Fruit fly (Drosophila melanogaster) whole organism, pupa: ENCODE results near the gene CG13606.

Experiments used
- CG10348 ChIP-seq: fragments of 200-800 bp; sonication (Bioruptor generic); IDR thresholded peaks from 2 replicates; pipeline ENCODE4 v1.3.6; 2022; ENCODE audit warnings: missing biosample characterization, missing genetic modification characterization
- CG12605 ChIP-seq: fragments of 200-800 bp; sonication (Bioruptor generic); IDR thresholded peaks from 2 replicates; pipeline ENCODE4 v1.3.6; 2022; ENCODE audit warnings: missing biosample characterization, missing genetic modification characterization
- CG13204 ChIP-seq: fragments of 200-800 bp; sonication (Bioruptor generic); optimal IDR thresholded peaks from 2 replicates; lab custom pipeline; 2018; ENCODE audit warnings: missing biosample characterization, mild to moderate bottlenecking, missing genetic modification characterization, moderate library complexity
- CG14655 ChIP-seq: fragments of 200-800 bp; sonication (Bioruptor generic); optimal IDR thresholded peaks from 3 replicates; lab custom pipeline; 2017; ENCODE audit warnings: mild to moderate bottlenecking, missing biosample characterization, missing genetic modification reagents, missing genetic modification characterization
- CG15710 ChIP-seq: fragments of 200-800 bp; sonication (Bioruptor generic); optimal IDR thresholded peaks from 2 replicates; lab custom pipeline; 2018; ENCODE audit warnings: missing biosample characterization, mild to moderate bottlenecking, missing genetic modification characterization, moderate library complexity
- CG17806 ChIP-seq: fragments of 200-800 bp; sonication (Bioruptor generic); optimal IDR thresholded peaks from 2 replicates; lab custom pipeline; 2018; ENCODE audit warnings: missing biosample characterization, mild to moderate bottlenecking, missing genetic modification characterization, moderate library complexity
- CG32121 ChIP-seq: fragments of 200-800 bp; sonication (Bioruptor generic); IDR thresholded peaks from 2 replicates; pipeline ENCODE4 v1.3.6; 2022; ENCODE audit warnings: missing biosample characterization, missing genetic modification characterization
- CG34367 ChIP-seq: fragments of 200-800 bp; sonication (Bioruptor generic); optimal IDR thresholded peaks from 2 replicates; lab custom pipeline; 2018; ENCODE audit warnings: missing biosample characterization, mild to moderate bottlenecking, missing genetic modification characterization
- CG4496 ChIP-seq: fragments of 200-800 bp; sonication (Bioruptor generic); IDR thresholded peaks from 3 replicates; pipeline ENCODE4 v1.3.6; 2022; ENCODE audit warnings: missing biosample characterization, missing genetic modification characterization
- CG8159 ChIP-seq: fragments of 200-800 bp; sonication (Bioruptor generic); optimal IDR thresholded peaks from 3 replicates; lab custom pipeline; 2018; ENCODE audit warnings: missing biosample characterization, mild to moderate bottlenecking, missing genetic modification characterization, moderate library complexity
- CG8301 ChIP-seq: fragments of 200-800 bp; sonication (Bioruptor generic); optimal IDR thresholded peaks from 2 replicates; lab custom pipeline; 2018; ENCODE audit warnings: missing biosample characterization, mild to moderate bottlenecking, missing genetic modification characterization
- CG9948 ChIP-seq: fragments of 200-800 bp; sonication (Bioruptor generic); optimal IDR thresholded peaks from 2 replicates; lab custom pipeline; 2018; ENCODE audit warnings: missing biosample characterization, mild to moderate bottlenecking, missing genetic modification characterization, moderate library complexity
- D1 ChIP-seq: fragments of 200-800 bp; sonication (Bioruptor generic); optimal IDR thresholded peaks from 2 replicates; lab custom pipeline; 2018; ENCODE audit warnings: missing biosample characterization, mild to moderate bottlenecking, missing genetic modification characterization, moderate library complexity
- EcR ChIP-seq: fragments of 200-800 bp; sonication (Bioruptor generic); optimal IDR thresholded peaks from 3 replicates; lab custom pipeline; 2019; ENCODE audit warnings: missing biosample characterization, missing genetic modification characterization, mild to moderate bottlenecking, moderate library complexity, missing genetic modification reagents
- Ets98B ChIP-seq: fragments of 200-800 bp; sonication (Bioruptor generic); IDR thresholded peaks from 2 replicates; pipeline ENCODE4 v1.3.6; 2022; ENCODE audit warnings: missing biosample characterization, missing genetic modification characterization
- Pif1A ChIP-seq: fragments of 200-800 bp; sonication (Bioruptor generic); optimal IDR thresholded peaks from 3 replicates; lab custom pipeline; 2016; ENCODE audit warnings: missing biosample characterization, missing genetic modification characterization
- Pif1B ChIP-seq: fragments of 200-800 bp; sonication (Bioruptor generic); optimal IDR thresholded peaks from 3 replicates; lab custom pipeline; 2016; ENCODE audit warnings: missing biosample characterization, missing genetic modification characterization
- Snoo ChIP-seq: fragments of 200-800 bp; sonication (Bioruptor generic); optimal IDR thresholded peaks from 3 replicates; lab custom pipeline; 2017; ENCODE audit warnings: missing biosample characterization, mild to moderate bottlenecking, missing genetic modification characterization, inconsistent platforms
- fd96Ca ChIP-seq: fragments of 200-800 bp; sonication (Bioruptor generic); IDR thresholded peaks from 3 replicates; pipeline ENCODE4 v1.3.6; 2022; ENCODE audit warnings: missing biosample characterization, missing genetic modification characterization
- gl ChIP-seq: fragments of 200-800 bp; sonication (Bioruptor generic); optimal IDR thresholded peaks from 2 replicates; lab custom pipeline; 2018; ENCODE audit warnings: missing biosample characterization, mild to moderate bottlenecking, missing genetic modification characterization
- rn ChIP-seq: fragments of 200-800 bp; sonication (Bioruptor generic); IDR thresholded peaks from 2 replicates; pipeline ENCODE4 v1.3.6; 2022; ENCODE audit warnings: missing biosample characterization, missing genetic modification characterization

Gene CG13606

DNA sequence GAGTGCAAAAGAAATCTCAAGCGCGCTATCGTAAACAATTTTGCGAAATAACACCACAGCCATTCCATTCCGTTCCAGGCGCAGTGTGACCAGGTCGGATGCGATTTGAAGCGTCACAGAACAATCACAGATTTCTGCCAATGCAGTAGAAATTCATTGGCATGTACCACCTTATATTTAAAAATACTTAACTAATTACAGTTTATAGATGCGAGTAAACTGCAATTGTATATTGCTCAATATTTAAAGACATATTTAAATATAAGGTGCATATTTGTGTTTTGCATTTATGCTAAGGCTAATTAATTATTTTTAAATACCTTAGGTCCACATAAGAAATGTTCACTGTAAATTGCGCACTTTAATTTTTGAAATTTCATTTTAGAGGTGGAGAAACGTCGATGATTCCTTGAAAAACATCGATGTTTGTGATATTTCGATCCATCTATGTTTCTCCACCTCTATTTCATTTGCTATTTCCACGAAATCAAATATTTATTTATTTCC lies 21.0 kb downstream of the CG13606 start, which contains the start of the genes SMC6 and CG6204:
TSS of gene SMC6 (minus strand) at position 51 of the 507 bp plus-strand sequence.
TSS of gene CG6204 (plus strand) at position 460 of the 507 bp plus-strand sequence.
- TF ChIP-seq CG8301 (peak; percentile 95), CG34367 (peak; percentile 94), Pif1A (GFP tag; lab: Kevin White, UChicago) (no peak), CG17806 (tag; lab: Kevin White, UChicago) (peak; percentile 96), rn (peak; percentile 83), CG13204 (GFP tag; lab: Kevin White, UChicago) (no peak), CG12605 (GFP tag; lab: Robert Waterston, UW) (peak; percentile 90), CG15710 (tag; lab: Kevin White, UChicago) (peak; percentile 96), CG4496 (GFP tag; lab: Robert Waterston, UW) (peak; percentile 97), Ets98B (GFP tag; lab: Robert Waterston, UW) (peak; percentile 93), Snoo (tag; lab: Kevin White, UChicago) (peak; percentile 94), Pif1B (GFP tag; lab: Kevin White, UChicago) (peak; percentile 88), EcR (GFP tag; lab: Kevin White, UChicago) (no peak), CG9948 (tag; lab: Kevin White, UChicago) (peak; percentile 97), D1 (tag; lab: Kevin White, UChicago) (no peak), fd96Ca (GFP tag; lab: Robert Waterston, UW) (peak; percentile 54; the same call in 2 of the 3 replicates), CG32121 (GFP tag; lab: Robert Waterston, UW) (peak; percentile 94), CG8159 (tag; lab: Kevin White, UChicago) (peak; percentile 97), CG10348 (GFP tag; lab: Robert Waterston, UW) (peak; percentile 90), gl (tag; lab: Kevin White, UChicago) (peak; percentile 90), CG14655 (GFP tag; lab: Kevin White, UChicago) (no peak)
- TF ChIP-seq, all 21 proteins: peak for 16

DNA sequence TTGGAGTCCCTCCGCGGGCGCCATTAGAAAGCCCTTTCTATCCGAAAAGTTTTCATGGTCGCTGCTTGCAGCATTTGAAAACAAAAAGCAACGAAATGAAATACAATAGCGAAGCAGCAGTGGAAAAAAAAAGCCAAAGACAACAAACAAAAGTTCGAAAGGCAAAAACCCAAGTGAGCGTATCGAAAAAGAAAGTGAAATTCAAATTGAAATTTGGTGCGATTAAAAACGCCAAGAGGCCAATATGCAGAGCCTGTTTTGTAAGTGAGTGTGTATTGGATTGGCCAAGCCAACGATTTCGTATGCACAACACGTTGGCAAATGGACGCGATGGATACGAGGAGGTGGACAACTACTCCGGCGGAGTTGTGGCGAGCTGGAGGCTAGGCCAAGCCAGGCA lies 30.3 kb downstream of the CG13606 start:
- TF ChIP-seq CG14655 (GFP tag; lab: Kevin White, UChicago) = no peak

DNA sequence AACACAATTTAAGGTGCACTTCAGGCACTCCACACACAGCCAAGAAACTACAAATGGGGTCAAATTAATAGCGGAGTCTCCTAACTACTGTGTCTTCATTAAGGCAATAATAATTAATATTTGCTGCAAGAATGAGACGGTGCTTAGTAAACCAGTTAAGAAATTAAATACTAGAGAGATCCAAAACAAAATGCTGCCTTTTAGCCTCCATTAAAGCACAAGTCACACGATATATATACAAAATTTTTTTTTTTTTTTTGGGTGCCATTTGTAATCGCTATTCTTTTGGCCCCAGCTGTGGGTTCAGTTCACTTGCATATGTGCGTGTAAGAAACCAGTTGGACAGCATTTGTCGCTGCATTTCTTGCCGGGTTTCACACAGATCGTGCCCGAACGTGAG lies 31.0 kb downstream of the CG13606 start:
- TF ChIP-seq EcR (GFP tag; lab: Kevin White, UChicago) = peak; percentile 46
- peak; percentile 81 for TF ChIP-seq CG8159 (tag; lab: Kevin White, UChicago)
- TF ChIP-seq rn = 0 out of 2 replicates have a peak, but pooled peaks have one; percentile 18
- peak; percentile 88 for TF ChIP-seq fd96Ca (GFP tag; lab: Robert Waterston, UW)
- peak; percentile 10 for TF ChIP-seq CG13204 (GFP tag; lab: Kevin White, UChicago)
- peak; percentile 84 for TF ChIP-seq CG32121 (GFP tag; lab: Robert Waterston, UW)
- TF ChIP-seq CG10348 (GFP tag; lab: Robert Waterston, UW) = peak; percentile 13; the same call in 1 of the 2 replicates
- peak; percentile 83 for TF ChIP-seq Pif1A (GFP tag; lab: Kevin White, UChicago)
- peak; percentile 84 for TF ChIP-seq Pif1B (GFP tag; lab: Kevin White, UChicago)
- TF ChIP-seq CG34367 = peak; percentile 61
- TF ChIP-seq D1 (tag; lab: Kevin White, UChicago) = no peak
- TF ChIP-seq Ets98B (GFP tag; lab: Robert Waterston, UW) = peak; percentile 76
- TF ChIP-seq CG9948 (tag; lab: Kevin White, UChicago) = peak; percentile 78
- peak; percentile 87 for TF ChIP-seq CG14655 (GFP tag; lab: Kevin White, UChicago)
- peak; percentile 84 for TF ChIP-seq CG8301
- TF ChIP-seq CG12605 (GFP tag; lab: Robert Waterston, UW) = peak; percentile 44
- peak; percentile 37 for TF ChIP-seq gl (tag; lab: Kevin White, UChicago)
- peak; percentile 80 for TF ChIP-seq Snoo (tag; lab: Kevin White, UChicago)
- peak; percentile 83 for TF ChIP-seq CG4496 (GFP tag; lab: Robert Waterston, UW)
- peak; percentile 82 for TF ChIP-seq CG15710 (tag; lab: Kevin White, UChicago)
- peak; percentile 73 for TF ChIP-seq CG17806 (tag; lab: Kevin White, UChicago)

DNA sequence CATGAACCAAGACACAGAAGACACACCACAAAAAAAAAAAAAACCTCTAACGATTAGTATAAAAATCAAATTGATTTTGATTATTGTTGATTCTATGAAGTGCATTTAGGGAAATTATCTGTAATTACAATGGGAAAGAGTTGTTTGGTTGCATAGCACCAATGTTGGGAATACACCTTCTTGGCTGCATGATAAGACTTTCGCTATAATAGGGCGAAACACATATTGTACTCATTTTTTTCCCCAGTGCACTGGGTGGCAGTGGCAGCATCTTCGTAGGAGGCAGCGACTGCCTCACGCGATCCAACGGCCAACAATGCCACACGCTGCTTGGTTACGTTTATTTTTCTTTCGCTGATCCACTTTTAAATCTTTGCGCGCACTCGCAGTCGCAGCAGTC lies 31.6 kb downstream of the CG13606 start:
- TF ChIP-seq CG8159 (tag; lab: Kevin White, UChicago) (no peak), Pif1B (GFP tag; lab: Kevin White, UChicago) (no peak), CG14655 (GFP tag; lab: Kevin White, UChicago) (peak; percentile 71), Pif1A (GFP tag; lab: Kevin White, UChicago) (no peak), CG8301 (peak; percentile 73), CG17806 (tag; lab: Kevin White, UChicago) (peak; percentile 12), CG13204 (GFP tag; lab: Kevin White, UChicago) (no peak), CG10348 (GFP tag; lab: Robert Waterston, UW) (no peak), D1 (tag; lab: Kevin White, UChicago) (no peak), CG15710 (tag; lab: Kevin White, UChicago) (no peak), CG9948 (tag; lab: Kevin White, UChicago) (peak; percentile 41), Snoo (tag; lab: Kevin White, UChicago) (no peak), gl (tag; lab: Kevin White, UChicago) (no peak), EcR (GFP tag; lab: Kevin White, UChicago) (no peak), rn (no peak), CG4496 (GFP tag; lab: Robert Waterston, UW) (no peak; the same call in 2 of the 3 replicates), fd96Ca (GFP tag; lab: Robert Waterston, UW) (peak; percentile 75), CG12605 (GFP tag; lab: Robert Waterston, UW) (no peak), Ets98B (GFP tag; lab: Robert Waterston, UW) (peak; percentile 49; the same call in 1 of the 2 replicates), CG34367 (no peak), CG32121 (GFP tag; lab: Robert Waterston, UW) (0 out of 2 replicates have a peak, but pooled peaks have one; percentile 15)
